Worm (Caenorhabditis elegans): ENCODE measurements around the gene F08D12.12.

F08D12.12 gene

ce11 chrII:2752999-2753398, 33.9 kb downstream of the F08D12.12 start, which contains the start of gene F29A7.3:
F29A7.3 (plus strand) TSS chrII:2753299.
- no peak for TF ChIP-seq ceh-83 (GFP tag; optimal IDR thresholded peaks at IDR 0.05)
- TF ChIP-seq zip-8 (tag; optimal IDR thresholded peaks at IDR 0.05): no peak
- no peak for TF ChIP-seq elt-1 (tag; optimal IDR thresholded peaks at IDR 0.05; ENCODE audit: borderline replicate concordance, insufficient read depth)
- TF ChIP-seq mep-1 (tag; optimal IDR thresholded peaks at IDR 0.05): no peak
- no peak for TF ChIP-seq ztf-11 (tag; optimal IDR thresholded peaks at IDR 0.05)
- TF ChIP-seq lsy-2 (tag; optimal IDR thresholded peaks at IDR 0.05): no peak

DNA sequence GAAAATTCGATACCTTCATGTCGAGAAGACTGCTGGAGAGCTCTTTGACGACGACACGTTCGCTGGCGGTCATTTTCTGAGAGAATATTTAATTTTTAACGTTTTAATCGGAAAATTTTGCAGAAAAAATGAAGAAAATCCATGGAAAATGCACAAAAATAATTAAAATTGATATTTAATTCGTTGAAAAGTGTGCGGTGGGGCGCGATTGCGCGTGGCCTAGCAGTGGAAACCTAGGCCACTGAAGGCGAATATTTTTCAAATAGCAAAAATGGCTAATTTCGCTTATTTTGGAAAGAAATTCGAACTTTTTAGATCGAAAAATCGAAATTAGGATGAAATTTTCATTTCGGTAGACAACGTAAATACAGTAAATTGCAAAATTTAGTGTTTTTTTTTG, 34.3 kb downstream of the F08D12.12 start, which contains the start of gene F29A7.6:
Gene F29A7.6 (minus strand): TSS at position 76 of the 400 bp plus-strand sequence.
- TF ChIP-seq nhr-237 (tag; optimal IDR thresholded peaks at IDR 0.05) (no peak), lin-13 (tag; optimal IDR thresholded peaks at IDR 0.05) (peak; percentile 51), unc-120 (tag; optimal IDR thresholded peaks at IDR 0.05; ENCODE audit: poor library complexity, severe bottlenecking) (no peak), flh-1 (GFP tag; optimal IDR thresholded peaks at IDR 0.05) (no peak), nhr-28 (tag; optimal IDR thresholded peaks at IDR 0.05) (no peak), drap-1 (GFP tag; optimal IDR thresholded peaks at IDR 0.05) (no peak), blmp-1 (tag; optimal IDR thresholded peaks at IDR 0.05) (no peak), cnd-1 (tag; optimal IDR thresholded peaks at IDR 0.05) (no peak), elt-3 (tag; optimal IDR thresholded peaks at IDR 0.05) (no peak), unc-39 (tag; optimal IDR thresholded peaks at IDR 0.05) (no peak), ces-1 (GFP tag; optimal IDR thresholded peaks at IDR 0.05) (peak; percentile 74), nhr-12 (tag; optimal IDR thresholded peaks at IDR 0.05) (no peak), nhr-76 (tag; optimal IDR thresholded peaks at IDR 0.05) (no peak), ham-2 (GFP tag; optimal IDR thresholded peaks at IDR 0.05) (peak; percentile 46), lin-32 (GFP tag; optimal IDR thresholded peaks at IDR 0.05) (no peak), nhr-2 (tag; optimal IDR thresholded peaks at IDR 0.05) (no peak), sem-2 (GFP tag; optimal IDR thresholded peaks at IDR 0.05) (no peak), mls-2 (tag; optimal IDR thresholded peaks at IDR 0.05) (no peak), mep-1 (tag; optimal IDR thresholded peaks at IDR 0.05) (peak; percentile 36), ceh-43 (GFP tag; optimal IDR thresholded peaks at IDR 0.05) (no peak), pha-4 (tag; optimal IDR thresholded peaks at IDR 0.05) (peak; percentile 18), mab-5 (tag; optimal IDR thresholded peaks at IDR 0.05) (no peak), unc-62 (GFP tag; optimal IDR thresholded peaks at IDR 0.05) (no peak), bed-3 (GFP tag; optimal IDR thresholded peaks at IDR 0.05) (no peak), snpc-4 (tag; optimal IDR thresholded peaks at IDR 0.05) (no peak), elt-1 (tag; optimal IDR thresholded peaks at IDR 0.05; ENCODE audit: borderline replicate concordance, insufficient read depth) (no peak), sptf-1 (tag; optimal IDR thresholded peaks at IDR 0.05) (peak; percentile 65), ztf-11 (tag; optimal IDR thresholded peaks at IDR 0.05) (no peak), lsy-2 (tag; optimal IDR thresholded peaks at IDR 0.05) (no peak), M03D4.4 (tag; optimal IDR thresholded peaks at IDR 0.05) (peak; percentile 20), hlh-1 (tag; optimal IDR thresholded peaks at IDR 0.05) (peak; percentile 2), ceh-83 (GFP tag; optimal IDR thresholded peaks at IDR 0.05) (no peak), zip-8 (tag; optimal IDR thresholded peaks at IDR 0.05) (no peak), ceh-39 (tag; optimal IDR thresholded peaks at IDR 0.05) (no peak), tbx-8 (GFP tag; optimal IDR thresholded peaks at IDR 0.05) (no peak)

DNA sequence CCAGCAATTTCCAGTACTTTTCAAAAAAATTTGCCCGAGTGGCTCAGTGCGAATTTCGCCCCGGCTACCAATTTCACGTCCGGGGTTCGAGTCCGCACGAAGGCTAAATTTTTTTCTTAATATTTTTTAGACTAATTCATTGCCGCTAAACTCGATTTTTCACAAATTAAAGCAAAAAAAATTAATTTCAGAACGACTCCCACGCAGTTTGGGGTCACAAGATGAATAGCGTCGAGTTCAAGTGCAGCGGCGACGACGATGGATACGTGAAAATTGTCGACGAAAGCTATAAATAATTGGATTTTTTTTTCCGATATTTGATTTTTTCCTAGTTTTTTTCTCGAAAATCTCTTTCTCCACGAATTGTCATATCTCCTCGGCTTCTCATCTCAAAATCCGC, 35.6 kb downstream of the F08D12.12 start:
- TF ChIP-seq drap-1 (GFP tag; optimal IDR thresholded peaks at IDR 0.05) (no peak), ces-1 (GFP tag; optimal IDR thresholded peaks at IDR 0.05) (no peak), nhr-12 (tag; optimal IDR thresholded peaks at IDR 0.05) (no peak), elt-3 (tag; optimal IDR thresholded peaks at IDR 0.05) (no peak), lin-32 (GFP tag; optimal IDR thresholded peaks at IDR 0.05) (no peak), nhr-76 (tag; optimal IDR thresholded peaks at IDR 0.05) (no peak), M03D4.4 (tag; optimal IDR thresholded peaks at IDR 0.05) (no peak)

DNA sequence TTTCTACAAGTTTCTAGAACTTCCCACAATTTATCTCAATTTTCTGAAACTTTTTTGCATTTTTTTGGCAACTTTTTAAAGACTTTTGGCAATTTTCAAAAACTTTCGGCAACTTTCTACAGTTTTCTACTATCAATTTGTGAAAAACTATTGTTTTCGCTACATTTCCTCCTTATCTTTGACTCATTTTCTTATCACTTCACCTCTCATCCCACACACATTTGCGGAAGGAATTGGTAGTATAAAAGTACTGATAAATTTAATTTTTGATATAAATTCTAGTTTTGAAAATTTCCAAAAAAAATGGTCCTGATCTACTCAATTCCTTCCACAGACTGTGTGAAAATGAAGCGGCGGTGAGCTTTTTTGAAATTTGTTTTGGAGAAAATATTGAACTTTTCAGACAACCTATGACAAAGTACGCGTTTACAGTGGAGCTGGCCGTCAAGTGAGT, 37.3 kb downstream of the F08D12.12 start, which contains the start of gene F29A7.4:
Gene F29A7.4 (plus strand): TSS at position 404 of the 454 bp plus-strand sequence.
- TF ChIP-seq ham-2 (GFP tag; optimal IDR thresholded peaks at IDR 0.05): no peak
- TF ChIP-seq nhr-12 (tag; optimal IDR thresholded peaks at IDR 0.05): no peak
- TF ChIP-seq elt-3 (tag; optimal IDR thresholded peaks at IDR 0.05): no peak
- no peak for TF ChIP-seq ceh-83 (GFP tag; optimal IDR thresholded peaks at IDR 0.05)
- TF ChIP-seq nhr-76 (tag; optimal IDR thresholded peaks at IDR 0.05): no peak
- no peak for TF ChIP-seq mls-2 (tag; optimal IDR thresholded peaks at IDR 0.05)
- no peak for TF ChIP-seq pha-4 (tag; optimal IDR thresholded peaks at IDR 0.05)
- no peak for TF ChIP-seq ztf-11 (tag; optimal IDR thresholded peaks at IDR 0.05)
- no peak for TF ChIP-seq lin-32 (GFP tag; optimal IDR thresholded peaks at IDR 0.05)
- TF ChIP-seq unc-39 (tag; optimal IDR thresholded peaks at IDR 0.05): no peak
- no peak for TF ChIP-seq hlh-1 (tag; optimal IDR thresholded peaks at IDR 0.05)
- no peak for TF ChIP-seq nhr-28 (tag; optimal IDR thresholded peaks at IDR 0.05)
- no peak for TF ChIP-seq nhr-2 (tag; optimal IDR thresholded peaks at IDR 0.05)
- no peak for TF ChIP-seq unc-62 (GFP tag; optimal IDR thresholded peaks at IDR 0.05)
- TF ChIP-seq zip-8 (tag; optimal IDR thresholded peaks at IDR 0.05): no peak
- no peak for TF ChIP-seq sptf-1 (tag; optimal IDR thresholded peaks at IDR 0.05)
- TF ChIP-seq cnd-1 (tag; optimal IDR thresholded peaks at IDR 0.05): no peak
